Worm (Caenorhabditis elegans) whole organism, midembryonic: ENCODE data around the gene C06E1.1.

Experiments
- flt-1 ChIP-seq: fragments of 200-800 bp; sonication (Bioruptor generic); IDR thresholded peaks from 2 replicates; pipeline ENCODE4 v1.3.6; 2022; ENCODE audit warnings: missing genetic modification characterization, missing compliant biosample characterization
- klf-2 ChIP-seq: fragments of 200-800 bp; sonication (Bioruptor generic); conservative IDR thresholded peaks from 2 replicates; pipeline ENCODE4 v1.3.6; 2022; ENCODE audit warnings: missing genetic modification reagents, missing genetic modification characterization, missing compliant biosample characterization

DNA sequence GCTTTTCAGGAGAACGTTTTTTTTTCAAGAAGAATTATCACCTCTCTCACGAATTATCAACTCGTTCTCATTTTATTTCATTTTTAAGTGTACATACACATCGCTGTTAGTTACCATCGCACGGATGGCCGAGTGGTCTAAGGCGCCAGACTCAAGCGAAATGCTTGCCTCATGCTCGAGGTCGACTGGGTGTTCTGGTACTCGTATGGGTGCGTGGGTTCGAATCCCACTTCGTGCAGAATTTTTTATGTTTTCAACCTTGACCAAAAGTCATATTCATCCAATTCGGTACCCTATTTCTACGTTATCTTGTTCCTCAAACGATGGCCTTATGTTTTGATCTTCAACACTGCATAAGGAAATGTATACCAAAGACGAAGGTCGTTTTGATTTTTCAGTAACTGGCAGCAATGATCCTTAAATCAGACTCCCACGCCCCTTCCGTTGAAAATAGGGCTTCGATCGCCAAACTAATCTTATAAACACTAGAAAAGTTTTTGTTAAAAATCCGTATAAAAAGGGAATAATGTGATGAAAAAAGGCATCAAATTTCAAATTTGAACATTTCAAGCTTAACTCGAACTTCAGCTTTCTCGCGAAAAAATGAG, 33.7 kb downstream of the C06E1.1 start, which contains the start of gene fip-1:
- TF ChIP-seq klf-2 (GFP tag; lab: Robert Waterston, UW), result no peak
- no peak for TF ChIP-seq flt-1
